Fruit fly (Drosophila melanogaster) whole organism, prepupa: ENCODE data around the gene CG7720.

Experiments used
- Blimp-1 ChIP-seq: fragments of 200-800 bp; sonication (Bioruptor generic); optimal IDR thresholded peaks from 3 replicates; lab custom pipeline; 2017; ENCODE audit warnings: missing biosample characterization, missing genetic modification characterization, mild to moderate bottlenecking, moderate library complexity, missing genetic modification reagents
- CG10631 ChIP-seq: fragments of 200-800 bp; sonication (Bioruptor generic); optimal IDR thresholded peaks from 2 replicates; lab custom pipeline; 2016; ENCODE audit warnings: missing biosample characterization, missing genetic modification characterization
- CG10669 ChIP-seq: fragments of 200-800 bp; sonication (Bioruptor generic); optimal IDR thresholded peaks from 3 replicates; lab custom pipeline; 2018; ENCODE audit warnings: missing biosample characterization, mild to moderate bottlenecking, missing genetic modification characterization, moderate library complexity
- CG11294 ChIP-seq: fragments of 200-800 bp; sonication (Bioruptor generic); IDR thresholded peaks from 2 replicates; pipeline ENCODE4 v1.3.6; 2022; ENCODE audit warnings: missing biosample characterization, missing genetic modification characterization
- CG11762 ChIP-seq: fragments of 200-800 bp; sonication (Bioruptor generic); optimal IDR thresholded peaks from 3 replicates; lab custom pipeline; 2016; ENCODE audit warnings: missing biosample characterization, missing genetic modification characterization; ENCODE audit not compliant: insufficient read depth
- CG11902 ChIP-seq: fragments of 200-800 bp; sonication (Bioruptor generic); optimal IDR thresholded peaks from 3 replicates; lab custom pipeline; 2016; ENCODE audit warnings: missing biosample characterization, missing genetic modification characterization
- CG15336 ChIP-seq: fragments of 200-800 bp; sonication (Bioruptor generic); IDR thresholded peaks from 2 replicates; pipeline ENCODE4 v1.3.6; 2022; ENCODE audit warnings: missing biosample characterization, missing genetic modification characterization
- CG1621 ChIP-seq: fragments of 200-800 bp; sonication (Bioruptor generic); optimal IDR thresholded peaks from 3 replicates; lab custom pipeline; 2018; ENCODE audit warnings: missing biosample characterization, mild to moderate bottlenecking, missing genetic modification characterization
- CG31627 ChIP-seq: fragments of 200-800 bp; sonication (Bioruptor generic); optimal IDR thresholded peaks from 3 replicates; lab custom pipeline; 2016; ENCODE audit warnings: missing biosample characterization, missing genetic modification characterization
- CG32006 ChIP-seq: fragments of 200-800 bp; sonication (Bioruptor generic); optimal IDR thresholded peaks from 3 replicates; lab custom pipeline; 2017; ENCODE audit warnings: missing biosample characterization, mild to moderate bottlenecking, missing genetic modification characterization
- CG34406 ChIP-seq: fragments of 200-800 bp; sonication (Bioruptor generic); optimal IDR thresholded peaks from 3 replicates; lab custom pipeline; 2016; ENCODE audit warnings: missing biosample characterization, missing genetic modification characterization
- CG4318 ChIP-seq: fragments of 200-800 bp; sonication (Bioruptor generic); optimal IDR thresholded peaks from 3 replicates; lab custom pipeline; 2017; ENCODE audit warnings: missing biosample characterization, mild to moderate bottlenecking, missing genetic modification characterization
- CG6163 ChIP-seq: fragments of 200-800 bp; sonication (Bioruptor generic); IDR thresholded peaks from 3 replicates; pipeline ENCODE4 v1.3.6; 2022; ENCODE audit warnings: missing biosample characterization, missing genetic modification characterization
- CG6276 ChIP-seq: fragments of 200-800 bp; sonication (Bioruptor generic); optimal IDR thresholded peaks from 2 replicates; lab custom pipeline; 2017; ENCODE audit warnings: missing biosample characterization, mild to moderate bottlenecking, missing genetic modification characterization
- CG6792 ChIP-seq: fragments of 200-800 bp; sonication (Bioruptor generic); optimal IDR thresholded peaks from 3 replicates; lab custom pipeline; 2016; ENCODE audit warnings: missing biosample characterization, missing genetic modification characterization
- CG6808 ChIP-seq: fragments of 200-800 bp; sonication (Bioruptor generic); optimal IDR thresholded peaks from 3 replicates; lab custom pipeline; 2017; ENCODE audit warnings: missing biosample characterization, missing genetic modification characterization, mild to moderate bottlenecking, moderate library complexity, missing genetic modification reagents
- CG8119 ChIP-seq: fragments of 200-800 bp; sonication (Bioruptor generic); IDR thresholded peaks from 3 replicates; pipeline ENCODE4 v1.3.6; 2022; ENCODE audit warnings: missing biosample characterization, missing genetic modification characterization
- CG8632 ChIP-seq: fragments of 200-800 bp; sonication (Bioruptor generic); optimal IDR thresholded peaks from 3 replicates; lab custom pipeline; 2016; ENCODE audit warnings: missing biosample characterization, missing genetic modification characterization
- CG9139 ChIP-seq: fragments of 200-800 bp; sonication (Bioruptor generic); optimal IDR thresholded peaks from 3 replicates; lab custom pipeline; 2017; ENCODE audit warnings: missing biosample characterization, mild to moderate bottlenecking, missing genetic modification characterization
- Eip78C ChIP-seq: fragments of 200-800 bp; sonication (Bioruptor generic); peaks from one replicate; lab custom pipeline; 2016; ENCODE audit warnings: missing biosample characterization, missing genetic modification characterization
- Eip93F ChIP-seq: fragments of 200-800 bp; sonication (Bioruptor generic); optimal IDR thresholded peaks from 2 replicates; lab custom pipeline; 2016; ENCODE audit warnings: missing biosample characterization, mild to moderate bottlenecking, missing genetic modification characterization
- Ets21C ChIP-seq: fragments of 200-800 bp; sonication (Bioruptor generic); optimal IDR thresholded peaks from 3 replicates; lab custom pipeline; 2016; ENCODE audit warnings: missing biosample characterization, missing genetic modification characterization
- Ets96B ChIP-seq: fragments of 200-800 bp; optimal IDR thresholded peaks from 2 replicates; lab custom pipeline; 2019; ENCODE audit warnings: missing biosample characterization, mild to moderate bottlenecking, missing genetic modification characterization, moderate library complexity
- Gug ChIP-seq: fragments of 200-800 bp; sonication (Bioruptor generic); IDR thresholded peaks from 2 replicates; pipeline ENCODE4 v1.3.6; 2022; ENCODE audit warnings: missing biosample characterization, missing genetic modification characterization
- Met ChIP-seq: fragments of 200-800 bp; sonication (Bioruptor generic); optimal IDR thresholded peaks from 3 replicates; lab custom pipeline; 2016; ENCODE audit warnings: missing biosample characterization, missing genetic modification characterization
- Smox ChIP-seq: fragments of 200-800 bp; sonication (Bioruptor generic); optimal IDR thresholded peaks from 3 replicates; lab custom pipeline; 2016; ENCODE audit warnings: missing biosample characterization, missing genetic modification characterization
- Sox102F ChIP-seq: fragments of 200-800 bp; sonication (Bioruptor generic); optimal IDR thresholded peaks from 2 replicates; lab custom pipeline; 2016; ENCODE audit warnings: missing biosample characterization, mild to moderate bottlenecking, missing genetic modification characterization
- Sox14 ChIP-seq: fragments of 200-800 bp; sonication (Bioruptor generic); optimal IDR thresholded peaks from 3 replicates; lab custom pipeline; 2016; ENCODE audit warnings: missing biosample characterization, missing genetic modification characterization
- Sox15 ChIP-seq: fragments of 200-800 bp; sonication (Bioruptor generic); optimal IDR thresholded peaks from 3 replicates; lab custom pipeline; 2016; ENCODE audit warnings: missing biosample characterization, missing genetic modification characterization
- cyc ChIP-seq: fragments of 200-800 bp; sonication (Bioruptor generic); optimal IDR thresholded peaks from 3 replicates; lab custom pipeline; 2016; ENCODE audit warnings: missing biosample characterization, missing genetic modification characterization
- dac ChIP-seq: fragments of 200-800 bp; sonication (Bioruptor generic); optimal IDR thresholded peaks from 2 replicates; lab custom pipeline; 2017; ENCODE audit warnings: missing biosample characterization, mild to moderate bottlenecking, missing genetic modification characterization
- dsx ChIP-seq: fragments of 200-800 bp; optimal IDR thresholded peaks from 3 replicates; lab custom pipeline; 2019; ENCODE audit warnings: missing biosample characterization, mild to moderate bottlenecking, missing genetic modification characterization, moderate library complexity; ENCODE audit not compliant: poor library complexity, severe bottlenecking
- eg ChIP-seq: fragments of 200-800 bp; sonication (Bioruptor generic); IDR thresholded peaks from 3 replicates; pipeline ENCODE4 v1.3.6; 2022; ENCODE audit warnings: missing biosample characterization, missing genetic modification characterization
- esn ChIP-seq: fragments of 200-800 bp; sonication (Bioruptor generic); optimal IDR thresholded peaks from 2 replicates; lab custom pipeline; 2016; ENCODE audit warnings: missing biosample characterization, mild to moderate bottlenecking, missing genetic modification characterization, moderate library complexity
- fd59A ChIP-seq: fragments of 200-800 bp; sonication (Bioruptor generic); optimal IDR thresholded peaks from 2 replicates; lab custom pipeline; 2017; ENCODE audit warnings: missing biosample characterization, mild to moderate bottlenecking, missing genetic modification characterization, missing genetic modification reagents
- fd85E ChIP-seq: fragments of 200-800 bp; sonication (Bioruptor generic); optimal IDR thresholded peaks from 3 replicates; lab custom pipeline; 2016; ENCODE audit warnings: missing biosample characterization, missing genetic modification characterization
- fkh ChIP-seq: fragments of 200-800 bp; sonication (Bioruptor generic); optimal IDR thresholded peaks from 3 replicates; lab custom pipeline; 2017; ENCODE audit warnings: missing biosample characterization, mild to moderate bottlenecking, missing genetic modification characterization, moderate library complexity
- net ChIP-seq: fragments of 200-800 bp; sonication (Bioruptor generic); optimal IDR thresholded peaks from 3 replicates; lab custom pipeline; 2016; ENCODE audit warnings: missing biosample characterization, missing genetic modification characterization
- pdm3 ChIP-seq: fragments of 200-800 bp; sonication (Bioruptor generic); optimal IDR thresholded peaks from 3 replicates; lab custom pipeline; 2016; ENCODE audit warnings: missing biosample characterization, missing genetic modification characterization
- salr ChIP-seq, 2 experiments: fragments of 200-800 bp; sonication (Bioruptor generic); optimal IDR thresholded peaks; 3 replicates each; lab custom pipeline; 2016 to 2018; ENCODE audit warnings: missing biosample characterization in 2 of 2, missing genetic modification characterization in 2 of 2, mild to moderate bottlenecking in 1 of 2
- spab ChIP-seq: fragments of 200-800 bp; sonication (Bioruptor generic); optimal IDR thresholded peaks from 2 replicates; lab custom pipeline; 2017; ENCODE audit warnings: missing biosample characterization, mild to moderate bottlenecking, missing genetic modification characterization, missing genetic modification reagents
- svp ChIP-seq: fragments of 200-800 bp; sonication (Bioruptor generic); peaks from one replicate; lab custom pipeline; 2016; ENCODE audit warnings: missing biosample characterization, missing genetic modification characterization
- topi ChIP-seq: fragments of 200-800 bp; sonication (Bioruptor generic); optimal IDR thresholded peaks from 3 replicates; lab custom pipeline; 2016; ENCODE audit warnings: missing biosample characterization, missing genetic modification characterization

Gene CG7720

DNA sequence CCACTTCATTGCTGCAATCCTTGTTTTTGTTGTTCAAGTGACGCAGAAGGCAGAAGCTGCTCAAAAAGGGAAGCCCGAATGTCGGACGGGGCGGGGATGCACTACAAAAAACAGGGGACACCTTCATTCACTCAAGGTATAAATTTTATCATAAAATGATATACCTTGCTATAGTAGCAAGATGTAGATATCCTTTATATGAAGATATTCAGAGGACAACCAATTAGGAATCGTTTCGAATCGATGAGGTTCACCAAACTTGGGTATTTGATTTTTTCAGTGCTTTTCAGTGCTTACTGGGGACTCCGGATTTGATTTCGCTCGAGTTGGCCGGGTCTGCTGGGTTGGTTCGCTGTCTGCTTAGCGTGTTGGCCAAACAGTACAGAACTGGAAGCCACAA lies 7.7 kb downstream of the CG7720 start (continued):
- TF ChIP-seq CG34406 (GFP tag; lab: Kevin White, UChicago) (no peak), CG32006 (GFP tag; lab: Kevin White, UChicago) (peak; percentile 46), cyc (GFP tag; lab: Kevin White, UChicago) (peak; percentile 85), Sox14 (GFP tag; lab: Kevin White, UChicago) (peak; percentile 19), Smox (GFP tag; lab: Kevin White, UChicago) (peak; percentile 30), CG31627 (GFP tag; lab: Kevin White, UChicago) (peak; percentile 38), CG8632 (GFP tag; lab: Kevin White, UChicago) (no peak), CG15336 (peak; percentile 52), esn (GFP tag; lab: Kevin White, UChicago) (peak; percentile 48), CG6276 (peak; percentile 69), eg (GFP tag; lab: Robert Waterston, UW) (peak; percentile 63), topi (GFP tag; lab: Kevin White, UChicago) (peak; percentile 74), CG11902 (GFP tag; lab: Kevin White, UChicago) (peak; percentile 49), CG6808 (peak; percentile 79), Sox102F (peak; percentile 46), dsx (GFP tag; lab: Kevin White, UChicago) (peak; percentile 51)

DNA sequence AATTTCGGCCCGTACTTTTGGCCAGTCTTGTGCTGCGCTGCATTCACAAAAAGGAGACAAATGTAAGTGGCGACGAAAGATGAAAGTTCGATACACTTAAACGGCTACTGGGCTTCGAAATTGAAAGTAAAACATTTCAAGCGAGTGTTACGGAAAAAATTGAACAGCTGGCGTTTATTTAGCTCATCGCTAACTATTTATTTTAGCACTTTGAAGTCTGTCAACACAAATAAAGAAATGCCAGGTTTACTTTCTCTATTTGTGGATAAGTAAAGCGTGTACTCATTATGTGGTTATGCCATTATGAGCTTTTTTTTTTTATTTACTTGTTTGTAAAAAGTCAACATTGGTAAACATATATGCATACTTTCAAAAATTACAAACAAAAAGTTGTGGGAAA lies 9.2 kb downstream of the CG7720 start:
- no peak for TF ChIP-seq fd85E (GFP tag; lab: Kevin White, UChicago)
- TF ChIP-seq svp: peak; percentile 53
- peak; percentile 59 for TF ChIP-seq Blimp-1 (GFP tag; lab: Kevin White, UChicago)
- peak; percentile 50 for TF ChIP-seq fkh (GFP tag; lab: Kevin White, UChicago)
- TF ChIP-seq Eip78C (GFP tag; lab: Kevin White, UChicago): peak; percentile 59
- no peak for TF ChIP-seq CG6276

DNA sequence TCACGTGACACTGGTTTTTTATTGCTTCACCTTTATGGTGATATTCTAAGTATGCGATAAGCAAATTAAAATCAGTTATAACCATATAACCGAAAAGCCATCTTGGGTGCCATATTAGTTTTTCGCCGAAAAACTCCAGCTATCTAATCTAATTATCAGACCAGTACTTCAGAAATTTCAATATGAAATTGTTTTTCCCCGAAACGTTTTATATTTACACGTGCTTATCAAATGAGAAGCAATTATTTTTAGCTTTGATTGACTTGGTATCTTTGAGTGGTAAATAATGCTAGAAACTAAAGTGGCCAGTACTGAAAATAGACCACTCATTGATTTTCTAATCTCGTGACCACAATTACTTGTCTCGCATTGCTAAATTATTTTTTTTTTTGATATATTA lies 11.8 kb downstream of the CG7720 start:
- no peak for TF ChIP-seq dac
- no peak for TF ChIP-seq CG10631 (GFP tag; lab: Kevin White, UChicago)

DNA sequence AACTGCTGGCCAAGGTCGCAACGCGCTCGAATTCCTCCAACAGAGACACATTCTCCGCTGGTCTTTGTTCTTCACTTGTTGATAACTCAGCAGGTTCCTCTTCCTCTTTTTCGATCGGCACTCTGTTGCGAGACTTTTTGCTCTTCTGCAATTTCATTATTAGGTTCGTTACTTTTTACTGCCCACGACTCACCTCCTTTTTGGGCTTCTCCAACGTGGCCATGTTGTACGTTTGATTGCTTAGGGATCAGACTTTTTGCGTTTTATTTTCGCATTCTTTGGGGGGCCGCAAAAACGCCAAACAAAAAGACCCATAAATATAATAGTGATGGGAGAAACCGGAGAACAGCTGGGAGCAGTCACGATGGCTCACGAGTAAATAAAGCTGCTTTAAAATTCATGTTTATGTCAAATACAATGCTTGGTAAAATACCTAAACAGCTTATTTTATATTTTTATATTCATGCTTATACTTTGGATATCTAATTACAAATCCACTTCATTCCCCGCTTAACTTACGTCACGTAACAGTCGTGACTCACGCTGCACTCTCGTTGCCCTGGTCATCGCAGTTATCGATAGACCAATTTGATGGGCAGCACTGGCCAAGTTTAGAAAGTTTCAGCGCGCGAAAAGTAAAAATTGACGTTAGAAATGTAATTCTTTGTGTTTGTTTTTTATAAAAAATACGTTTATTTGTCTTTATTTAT lies 36.3 kb downstream of the CG7720 start, which contains the start of gene Epg5:
Gene Epg5, minus strand, starts transcription at position 326 of the 710 bp plus-strand sequence.
- TF ChIP-seq fkh (GFP tag; lab: Kevin White, UChicago) (no peak), salr (GFP tag; optimal IDR thresholded peaks at IDR 0.05; lab: Kevin White, UChicago) (peak in 1 of 2 experiments; percentile 42), CG11902 (GFP tag; lab: Kevin White, UChicago) (peak; percentile 62), CG11294 (GFP tag; lab: Robert Waterston, UW) (peak; percentile 52; the same call in 1 of the 2 replicates), Met (GFP tag; lab: Kevin White, UChicago) (no peak), CG9139 (no peak), fd59A (GFP tag; lab: Kevin White, UChicago) (peak; percentile 32), pdm3 (no peak), CG11762 (no peak), dac (no peak), Sox15 (GFP tag; lab: Kevin White, UChicago) (peak; percentile 67), CG8119 (GFP tag; lab: Robert Waterston, UW) (no peak), CG1621 (no peak), esn (GFP tag; lab: Kevin White, UChicago) (peak; percentile 88), Blimp-1 (GFP tag; lab: Kevin White, UChicago) (no peak), Ets21C (GFP tag; lab: Kevin White, UChicago) (no peak), CG6163 (GFP tag; lab: Robert Waterston, UW) (peak; percentile 37; the same call in 1 of the 3 replicates), CG10631 (GFP tag; lab: Kevin White, UChicago) (no peak), Smox (GFP tag; lab: Kevin White, UChicago) (no peak), Ets96B (tag; lab: Kevin White, UChicago) (no peak), CG34406 (GFP tag; lab: Kevin White, UChicago) (no peak), CG6808 (peak; percentile 100), spab (GFP tag; lab: Kevin White, UChicago) (no peak), eg (GFP tag; lab: Robert Waterston, UW) (peak; percentile 37; the same call in 1 of the 3 replicates), Eip78C (GFP tag; lab: Kevin White, UChicago) (no peak), Gug (peak; percentile 50; the same call in 1 of the 2 replicates), CG10669 (GFP tag; lab: Kevin White, UChicago) (no peak), CG6792 (GFP tag; lab: Kevin White, UChicago) (peak; percentile 70), Eip93F (GFP tag; lab: Kevin White, UChicago) (peak; percentile 25), net (GFP tag; lab: Kevin White, UChicago) (no peak), CG4318 (GFP tag; lab: Kevin White, UChicago) (no peak)
